Worm (Caenorhabditis elegans): ENCODE data around the gene mtx-2.

Gene mtx-2

ce11 chrIII:7736806-7737205 is 26.6 kb downstream of the mtx-2 start:
- TF ChIP-seq gmeb-1 (tag; optimal IDR thresholded peaks at IDR 0.05) (no peak), nhr-21 (tag; optimal IDR thresholded peaks at IDR 0.05) (peak; percentile 12), elt-1 (tag; optimal IDR thresholded peaks at IDR 0.05) (no peak), sem-4 (tag; optimal IDR thresholded peaks at IDR 0.05) (no peak), nhr-6 (tag; optimal IDR thresholded peaks at IDR 0.05) (no peak), dmd-4 (tag; optimal IDR thresholded peaks at IDR 0.05) (no peak), F13H6.1 (tag; optimal IDR thresholded peaks at IDR 0.05) (no peak), ceh-82 (tag; optimal IDR thresholded peaks at IDR 0.05) (no peak), nhr-11 (tag; optimal IDR thresholded peaks at IDR 0.05) (no peak), lsy-2 (tag; optimal IDR thresholded peaks at IDR 0.05) (no peak), zag-1 (tag; optimal IDR thresholded peaks at IDR 0.05) (no peak), sma-3 (GFP tag; optimal IDR thresholded peaks at IDR 0.05) (no peak), nhr-10 (tag; optimal IDR thresholded peaks at IDR 0.05) (no peak), alr-1 (tag; optimal IDR thresholded peaks at IDR 0.05) (no peak), R02D3.7 (tag; optimal IDR thresholded peaks at IDR 0.05) (no peak), nhr-23 (tag; optimal IDR thresholded peaks at IDR 0.05) (no peak), unc-39 (tag; optimal IDR thresholded peaks at IDR 0.05) (no peak), Y55F3AM.14 (GFP tag; optimal IDR thresholded peaks at IDR 0.05) (peak; percentile 20)

- no peak for TF ChIP-seq ama-1 (optimal IDR thresholded peaks at IDR 0.05)
- TF ChIP-seq R02D3.7 (tag; optimal IDR thresholded peaks at IDR 0.05): no peak
- no peak for TF ChIP-seq skn-1 (tag; optimal IDR thresholded peaks at IDR 0.05)
Observed at ce11 chrIII:7736003-7736402, 27.4 kb downstream of the mtx-2 start.

- TF ChIP-seq elt-3 (tag; optimal IDR thresholded peaks at IDR 0.05): no peak
- TF ChIP-seq R02D3.7 (tag; optimal IDR thresholded peaks at IDR 0.05): no peak
- no peak for TF ChIP-seq skn-1 (tag; optimal IDR thresholded peaks at IDR 0.05)
- TF ChIP-seq nhr-237 (tag; optimal IDR thresholded peaks at IDR 0.05): no peak
- no peak for TF ChIP-seq unc-55 (GFP tag; optimal IDR thresholded peaks at IDR 0.05)
- no peak for TF ChIP-seq ama-1 (optimal IDR thresholded peaks at IDR 0.05)
- TF ChIP-seq lin-11 (tag; optimal IDR thresholded peaks at IDR 0.05): no peak
- TF ChIP-seq snpc-4 (tag; optimal IDR thresholded peaks at IDR 0.05): no peak
Observed at ce11 chrIII:7734105-7734504, 29.3 kb downstream of the mtx-2 start.

- peak; percentile 22 for TF ChIP-seq nhr-129 (tag; optimal IDR thresholded peaks at IDR 0.05)
- TF ChIP-seq ama-1 (optimal IDR thresholded peaks at IDR 0.05): no peak
- peak; percentile 4 for TF ChIP-seq nhr-25 (tag; optimal IDR thresholded peaks at IDR 0.05)
- TF ChIP-seq F13H6.1 (tag; optimal IDR thresholded peaks at IDR 0.05): no peak
Observed at ce11 chrIII:7733563-7733962, 29.8 kb downstream of the mtx-2 start.

- TF ChIP-seq nhr-23 (tag; optimal IDR thresholded peaks at IDR 0.05) (no peak), nhr-25 (tag; optimal IDR thresholded peaks at IDR 0.05) (peak; percentile 17)
Observed at ce11 chrIII:7731085-7731484, 32.3 kb downstream of the mtx-2 start.

ce11 chrIII:7730331-7730730 is 33.1 kb downstream of the mtx-2 start:
- TF ChIP-seq sma-9 (GFP tag; optimal IDR thresholded peaks at IDR 0.05): peak; percentile 29
- no peak for TF ChIP-seq sma-9 (tag; optimal IDR thresholded peaks at IDR 0.05)
- no peak for TF ChIP-seq elt-3 (tag; optimal IDR thresholded peaks at IDR 0.05)
- TF ChIP-seq C34F6.9 (tag; optimal IDR thresholded peaks at IDR 0.05): no peak
- TF ChIP-seq Y55F3AM.14 (GFP tag; optimal IDR thresholded peaks at IDR 0.05): no peak
- no peak for TF ChIP-seq R02D3.7 (tag; optimal IDR thresholded peaks at IDR 0.05)
- TF ChIP-seq fos-1 (tag; optimal IDR thresholded peaks at IDR 0.05): peak; percentile 85
- TF ChIP-seq elt-1 (tag; optimal IDR thresholded peaks at IDR 0.05): no peak
- TF ChIP-seq ZK546.5 (tag; optimal IDR thresholded peaks at IDR 0.05): no peak
- no peak for TF ChIP-seq sma-3 (GFP tag; optimal IDR thresholded peaks at IDR 0.05)
- TF ChIP-seq mbf-1 (tag; optimal IDR thresholded peaks at IDR 0.05): no peak

ce11 chrIII:7729534-7730061 is 33.8 kb downstream of the mtx-2 start, which contains the start of gene ZK112.4:
TSS of gene ZK112.4 (minus strand) at chrIII:7730011.
- no peak for TF ChIP-seq aly-2 (tag; optimal IDR thresholded peaks at IDR 0.05)
- peak; percentile 8 for TF ChIP-seq sma-9 (GFP tag; optimal IDR thresholded peaks at IDR 0.05)
- TF ChIP-seq sma-9 (tag; optimal IDR thresholded peaks at IDR 0.05): no peak
- no peak for TF ChIP-seq nhr-21 (tag; optimal IDR thresholded peaks at IDR 0.05)
- TF ChIP-seq nhr-23 (tag; optimal IDR thresholded peaks at IDR 0.05): no peak
- TF ChIP-seq nhr-12 (tag; optimal IDR thresholded peaks at IDR 0.05): no peak
- peak; percentile 82 for TF ChIP-seq ztf-4 (tag; optimal IDR thresholded peaks at IDR 0.05)
- no peak for TF ChIP-seq nhr-77 (tag; optimal IDR thresholded peaks at IDR 0.05)
- peak; percentile 49 to 77 for TF ChIP-seq lsy-2 (tag; optimal IDR thresholded peaks at IDR 0.05)
- no peak for TF ChIP-seq nhr-10 (tag; optimal IDR thresholded peaks at IDR 0.05)
- TF ChIP-seq unc-39 (tag; optimal IDR thresholded peaks at IDR 0.05): no peak
- TF ChIP-seq alr-1 (tag; optimal IDR thresholded peaks at IDR 0.05): no peak
- TF ChIP-seq sma-3 (GFP tag; optimal IDR thresholded peaks at IDR 0.05): peak; percentile 42
- no peak for TF ChIP-seq elt-1 (tag; optimal IDR thresholded peaks at IDR 0.05)
- peak; percentile 70 for TF ChIP-seq crh-2 (tag; optimal IDR thresholded peaks at IDR 0.05)
- TF ChIP-seq ama-1 (optimal IDR thresholded peaks at IDR 0.05): peak; percentile 68
- TF ChIP-seq mbf-1 (tag; optimal IDR thresholded peaks at IDR 0.05): no peak
- peak; percentile 11 for TF ChIP-seq ZK546.5 (tag; optimal IDR thresholded peaks at IDR 0.05)
- TF ChIP-seq ztf-11 (tag; optimal IDR thresholded peaks at IDR 0.05): no peak
- peak; percentile 21 for TF ChIP-seq skn-1 (tag; optimal IDR thresholded peaks at IDR 0.05)
- TF ChIP-seq dmd-4 (tag; optimal IDR thresholded peaks at IDR 0.05): no peak
- peak; percentile 41 for TF ChIP-seq nhr-11 (tag; optimal IDR thresholded peaks at IDR 0.05)
- TF ChIP-seq R02D3.7 (tag; optimal IDR thresholded peaks at IDR 0.05): no peak
- peak; percentile 13 for TF ChIP-seq lin-11 (tag; optimal IDR thresholded peaks at IDR 0.05)
- peak; percentile 19 for TF ChIP-seq snpc-4 (tag; optimal IDR thresholded peaks at IDR 0.05)
- peak; percentile 95 for TF ChIP-seq F13H6.1 (tag; optimal IDR thresholded peaks at IDR 0.05)
- peak; percentile 30 for TF ChIP-seq nhr-25 (tag; optimal IDR thresholded peaks at IDR 0.05)

Measured in whole organism, L2 larva.